Fruit fly (Drosophila melanogaster): ENCODE data around the gene Ncoa6.
A peak's percentile ranks its signal among the peaks of the same experiment; 100 is the strongest.

Ncoa6 gene

dm6 chr2L:5278309-5279130 is 48.0 kb downstream of the Ncoa6 start, which contains the start of the genes Nin and Bub1 (continued):
- TF ChIP-seq kah (GFP tag; optimal IDR thresholded peaks at IDR 0.05): no peak
- no peak for TF ChIP-seq Hand (GFP tag; optimal IDR thresholded peaks at IDR 0.05)
- peak; percentile 47 for TF ChIP-seq E2f2 (GFP tag; IDR thresholded peaks at IDR 0.05)
- TF ChIP-seq fd102C (GFP tag; optimal IDR thresholded peaks at IDR 0.05): no peak
- TF ChIP-seq CG2120 (GFP tag; optimal IDR thresholded peaks at IDR 0.05): peak; percentile 48
- no peak for TF ChIP-seq gsb (GFP tag; IDR thresholded peaks at IDR 0.05)
- TF ChIP-seq CG8089 (GFP tag; optimal IDR thresholded peaks at IDR 0.05): no peak
- no peak for TF ChIP-seq Dad (GFP tag; optimal IDR thresholded peaks at IDR 0.05)
- no peak for TF ChIP-seq Mad (GFP tag; optimal IDR thresholded peaks at IDR 0.05)
- peak; percentile 33 for TF ChIP-seq nom (GFP tag; optimal IDR thresholded peaks at IDR 0.05)
- no peak for TF ChIP-seq CG2889 (GFP tag; IDR thresholded peaks at IDR 0.05)
- no peak for TF ChIP-seq CG3407 (GFP tag; optimal IDR thresholded peaks at IDR 0.05)
- TF ChIP-seq Vsx1 (GFP tag; optimal IDR thresholded peaks at IDR 0.05): no peak
- no peak for TF ChIP-seq oc (tag; optimal IDR thresholded peaks at IDR 0.05)
- TF ChIP-seq CG10462 (GFP tag; optimal IDR thresholded peaks at IDR 0.05): no peak
- TF ChIP-seq ind (GFP tag; optimal IDR thresholded peaks at IDR 0.05): peak; percentile 35
- TF ChIP-seq CG6689 (GFP tag; IDR thresholded peaks at IDR 0.05): no peak
- no peak for TF ChIP-seq CG13123 (GFP tag; optimal IDR thresholded peaks at IDR 0.05)
- no peak; the same call in 1 of the 2 replicates for TF ChIP-seq CG10366 (GFP tag; IDR thresholded peaks at IDR 0.05)
- TF ChIP-seq fu2 (GFP tag; optimal IDR thresholded peaks at IDR 0.05): no peak
- peak; percentile 37; the same call in 1 of the 2 replicates for TF ChIP-seq sisA (GFP tag; IDR thresholded peaks at IDR 0.05)
- TF ChIP-seq scrt (GFP tag; optimal IDR thresholded peaks at IDR 0.05): no peak
- no peak for TF ChIP-seq CG8478 (optimal IDR thresholded peaks at IDR 0.05)
- no peak for TF ChIP-seq run (tag; optimal IDR thresholded peaks at IDR 0.05)
- no peak for TF ChIP-seq pita (GFP tag; optimal IDR thresholded peaks at IDR 0.05)
- peak; percentile 49 for TF ChIP-seq nmo (GFP tag; optimal IDR thresholded peaks at IDR 0.05)
- TF ChIP-seq Med (GFP tag): peak; percentile 93
- peak; percentile 96 for TF ChIP-seq CG42726 (GFP tag; IDR thresholded peaks at IDR 0.05; ENCODE audit: partially characterized antibody)
- TF ChIP-seq TFAM (GFP tag; optimal IDR thresholded peaks at IDR 0.05): no peak
- no peak for TF ChIP-seq NC2α (GFP tag; optimal IDR thresholded peaks at IDR 0.05)
- peak; percentile 55 for TF ChIP-seq CG2116 (GFP tag; optimal IDR thresholded peaks at IDR 0.05)
- peak; percentile 64; the same call in 2 of the 3 replicates for TF ChIP-seq CG17361 (GFP tag; IDR thresholded peaks at IDR 0.05)
- no peak for TF ChIP-seq CG1602 (GFP tag; optimal IDR thresholded peaks at IDR 0.05)
- peak; percentile 65 for TF ChIP-seq CG32532 (GFP tag; IDR thresholded peaks at IDR 0.05)
- no peak for TF ChIP-seq Jarid2 (GFP tag; optimal IDR thresholded peaks at IDR 0.05)
- no peak for TF ChIP-seq esg (GFP tag; conservative IDR thresholded peaks at IDR 0.05)
- TF ChIP-seq D19B (GFP tag; optimal IDR thresholded peaks at IDR 0.05): no peak
- TF ChIP-seq shn (GFP tag; optimal IDR thresholded peaks at IDR 0.05): peak; percentile 11
- no peak for TF ChIP-seq CG10147 (GFP tag; optimal IDR thresholded peaks at IDR 0.05)
- peak; percentile 78 for TF ChIP-seq CG12155 (GFP tag; optimal IDR thresholded peaks at IDR 0.05)
- TF ChIP-seq CG12659 (GFP tag; optimal IDR thresholded peaks at IDR 0.05): peak; percentile 42
- peak; percentile 14 for TF ChIP-seq CG10267 (tag; optimal IDR thresholded peaks at IDR 0.05)
- no peak for TF ChIP-seq fd3F (GFP tag; optimal IDR thresholded peaks at IDR 0.05)
- no peak for TF ChIP-seq CG11398 (GFP tag; optimal IDR thresholded peaks at IDR 0.05)
- TF ChIP-seq CG17328 (GFP tag; IDR thresholded peaks at IDR 0.05): no peak
- no peak for TF ChIP-seq CG10209 (GFP tag; optimal IDR thresholded peaks at IDR 0.05)
- TF ChIP-seq Ets65A (GFP tag): peak; percentile 86
- no peak for TF ChIP-seq CG8765 (GFP tag; IDR thresholded peaks at IDR 0.05)
- TF ChIP-seq CG6272 (GFP tag; IDR thresholded peaks at IDR 0.05): peak; percentile 72
- TF ChIP-seq pho (GFP tag; optimal IDR thresholded peaks at IDR 0.05): peak; percentile 8

Data from whole organism, embryonic.